Worm (Caenorhabditis elegans) whole organism, L3 larva: Measurements from ENCODE around the gene C05C12.1.

Experiments used
- nfya-1 ChIP-seq: sonication (generic microtip); optimal IDR thresholded peaks from 2 replicates; lab custom pipeline; 2017; ENCODE audit warnings: missing genetic modification characterization, mild to moderate bottlenecking, missing compliant biosample characterization, antibody characterized with exemption, moderate library complexity; ENCODE audit not compliant: insufficient read depth
- nhr-28 ChIP-seq: fragments of 150-350 bp; optimal IDR thresholded peaks from 2 replicates; lab custom pipeline; 2014; ENCODE audit warnings: missing biosample characterization, missing genetic modification characterization

ce11 chrIV:11212978-11213377, 40.8 kb upstream of the C05C12.1 start:
- TF ChIP-seq nfya-1 (tag; lab: Kevin White, UChicago) (no peak), nhr-28 (no peak)
